Worm (Caenorhabditis elegans) whole organism, L4 larva: ENCODE data around the gene nuo-4.
A peak's percentile ranks its signal among the peaks of the same experiment; 100 is the strongest.

Experiments
- F26F4.8 ChIP-seq: fragments of 200-800 bp; sonication (Bioruptor generic); conservative IDR thresholded peaks from 2 replicates; pipeline ENCODE4 v1.3.6; 2022; ENCODE audit warnings: missing genetic modification characterization, missing compliant biosample characterization
- F37D6.2 ChIP-seq: sonication (generic microtip); optimal IDR thresholded peaks from 2 replicates; lab custom pipeline; 2016; ENCODE audit warnings: mild to moderate bottlenecking, missing genetic modification characterization, missing compliant biosample characterization
- T26A8.4 ChIP-seq: fragments of 200-800 bp; sonication (Bioruptor generic); IDR thresholded peaks from 2 replicates; pipeline ENCODE4 v1.3.6; 2022; ENCODE audit warnings: missing genetic modification characterization, missing compliant biosample characterization
- Y5F2A.4 ChIP-seq: fragments of 200-800 bp; sonication (Bioruptor generic); optimal IDR thresholded peaks from 2 replicates; lab custom pipeline; 2018; ENCODE audit warnings: mild to moderate bottlenecking, missing genetic modification characterization, missing compliant biosample characterization
- Y75B8A.6 ChIP-seq: fragments of 200-800 bp; sonication (Bioruptor generic); IDR thresholded peaks from 2 replicates; pipeline ENCODE4 v1.3.6; 2022; ENCODE audit warnings: missing genetic modification reagents, missing genetic modification characterization, missing compliant biosample characterization
- ceh-20 ChIP-seq: fragments of 200-800 bp; sonication (Bioruptor generic); IDR thresholded peaks from 2 replicates; pipeline ENCODE4 v1.3.6; 2022; ENCODE audit warnings: missing genetic modification reagents, missing genetic modification characterization, missing compliant biosample characterization
- daf-12 ChIP-seq: fragments of 150-350 bp; optimal IDR thresholded peaks from 2 replicates; lab custom pipeline; 2014; ENCODE audit warnings: missing biosample characterization, missing genetic modification reagents, missing genetic modification characterization
- daf-16 ChIP-seq, 3 experiments: sonication (generic microtip); optimal IDR thresholded peaks; 2 replicates each; lab custom pipeline; 2016 to 2017; ENCODE audit warnings: missing genetic modification characterization in 3 of 3, missing genetic modification reagents in 3 of 3, mild to moderate bottlenecking in 2 of 3, missing compliant biosample characterization in 2 of 3, missing biosample characterization in 1 of 3, moderate library complexity in 1 of 3
- dmd-6 ChIP-seq: fragments of 200-800 bp; sonication (Bioruptor generic); IDR thresholded peaks from 2 replicates; pipeline ENCODE4 v1.3.6; 2022; ENCODE audit warnings: missing genetic modification reagents, missing genetic modification characterization, missing compliant biosample characterization
- egl-43 ChIP-seq: fragments of 200-800 bp; sonication (Bioruptor generic); IDR thresholded peaks from 2 replicates; pipeline ENCODE4 v1.3.6; 2022; ENCODE audit warnings: missing genetic modification reagents, missing genetic modification characterization, missing compliant biosample characterization
- gei-8 ChIP-seq: fragments of 200-800 bp; sonication (Bioruptor generic); optimal IDR thresholded peaks from 2 replicates; lab custom pipeline; 2018; ENCODE audit warnings: mild to moderate bottlenecking, missing genetic modification characterization, missing compliant biosample characterization
- hlh-11 ChIP-seq: fragments of 200-800 bp; sonication (Bioruptor generic); optimal IDR thresholded peaks from 2 replicates; lab custom pipeline; 2018; ENCODE audit warnings: mild to moderate bottlenecking, missing genetic modification characterization, missing compliant biosample characterization
- jun-1 ChIP-seq: fragments of 150-350 bp; optimal IDR thresholded peaks from 2 replicates; lab custom pipeline; 2014; ENCODE audit warnings: missing biosample characterization, missing genetic modification reagents, missing genetic modification characterization
- lin-1 ChIP-seq: fragments of 200-800 bp; sonication (Bioruptor generic); IDR thresholded peaks from 2 replicates; pipeline ENCODE4 v1.3.6; 2022; ENCODE audit warnings: missing genetic modification reagents, missing genetic modification characterization, missing compliant biosample characterization
- lin-39 ChIP-seq: fragments of 150-350 bp; optimal IDR thresholded peaks from 2 replicates; lab custom pipeline; 2014; ENCODE audit warnings: missing biosample characterization, missing genetic modification reagents, missing genetic modification characterization
- nhr-11 ChIP-seq: fragments of 150-350 bp; optimal IDR thresholded peaks from 2 replicates; lab custom pipeline; 2014; ENCODE audit warnings: missing biosample characterization, missing genetic modification characterization
- nhr-111 ChIP-seq: fragments of 200-800 bp; sonication (Bioruptor generic); optimal IDR thresholded peaks from 2 replicates; lab custom pipeline; 2018; ENCODE audit warnings: mild to moderate bottlenecking, missing genetic modification characterization, missing compliant biosample characterization
- nhr-28 ChIP-seq: fragments of 150-350 bp; optimal IDR thresholded peaks from 2 replicates; lab custom pipeline; 2014; ENCODE audit warnings: missing biosample characterization, missing genetic modification characterization
- nhr-6 ChIP-seq: fragments of 150-350 bp; optimal IDR thresholded peaks from 2 replicates; lab custom pipeline; 2014; ENCODE audit warnings: missing biosample characterization, missing genetic modification characterization
- nhr-76 ChIP-seq: fragments of 150-350 bp; optimal IDR thresholded peaks from 2 replicates; lab custom pipeline; 2014; ENCODE audit warnings: missing biosample characterization, missing genetic modification characterization
- pqm-1 ChIP-seq: sonication (generic microtip); optimal IDR thresholded peaks from 2 replicates; lab custom pipeline; 2017; ENCODE audit warnings: missing biosample characterization, missing genetic modification characterization
- rbr-2 ChIP-seq: sonication (generic microtip); optimal IDR thresholded peaks from 2 replicates; lab custom pipeline; 2016; ENCODE audit warnings: missing genotype, missing genetic modification characterization, missing compliant biosample characterization
- tag-97 ChIP-seq: fragments of 200-800 bp; sonication (Bioruptor generic); IDR thresholded peaks from 2 replicates; pipeline ENCODE4 v1.3.6; 2022; ENCODE audit warnings: missing genetic modification characterization, missing compliant biosample characterization
- tra-1 ChIP-seq: fragments of 200-800 bp; sonication (Bioruptor generic); IDR thresholded peaks from 2 replicates; pipeline ENCODE4 v1.3.6; 2022; ENCODE audit warnings: missing genetic modification reagents, missing genetic modification characterization, missing compliant biosample characterization
- unc-62 ChIP-seq, 3 experiments: fragments of 150-350 bp in 1 of 3; sonication (generic microtip); optimal IDR thresholded peaks in 2 of 3; peaks in 1 of 3; 1 replicate in 1 of 3; 2 replicates in 2 of 3; lab custom pipeline; 2014 to 2017; ENCODE audit warnings: missing biosample characterization in 3 of 3, missing genetic modification characterization in 3 of 3, missing genetic modification reagents in 3 of 3, missing genotype in 1 of 3
- vab-7 ChIP-seq: fragments of 200-800 bp; sonication (Bioruptor generic); IDR thresholded peaks from 2 replicates; pipeline ENCODE4 v1.3.6; 2022; ENCODE audit warnings: missing genetic modification reagents, missing genetic modification characterization, missing compliant biosample characterization

Gene nuo-4

ce11 chrIII:7106854-7107253 is 51.8 kb downstream of the nuo-4 start (continued):
- TF ChIP-seq lin-39 (tag; lab: Kevin White, UChicago) (no peak), rbr-2 (tag; lab: Kevin White, UChicago) (no peak), F26F4.8 (GFP tag; lab: Robert Waterston, UW) (no peak), F37D6.2 (tag; lab: Kevin White, UChicago) (no peak), nhr-111 (GFP tag; lab: Kevin White, UChicago) (no peak), daf-12 (tag; lab: Kevin White, UChicago) (no peak), tra-1 (GFP tag; lab: Robert Waterston, UW) (no peak), tag-97 (GFP tag; lab: Robert Waterston, UW) (no peak), pqm-1 (tag; lab: Kevin White, UChicago) (peak; percentile 62), vab-7 (GFP tag; lab: Robert Waterston, UW) (no peak), Y5F2A.4 (GFP tag; lab: Kevin White, UChicago) (no peak), Y75B8A.6 (GFP tag; lab: Robert Waterston, UW) (no peak), T26A8.4 (GFP tag; lab: Robert Waterston, UW) (no peak), jun-1 (tag; lab: Kevin White, UChicago) (no peak), nhr-6 (no peak), nhr-28 (tag; lab: Kevin White, UChicago) (peak; percentile 14), nhr-11 (tag; lab: Kevin White, UChicago) (no peak), unc-62 (GFP tag; optimal IDR thresholded peaks at IDR 0.05 in 1 of 2; lab: Kevin White, UChicago) (no peak), unc-62 (tag; optimal IDR thresholded peaks at IDR 0.05; lab: Kevin White, UChicago) (no peak), hlh-11 (tag; lab: Kevin White, UChicago) (peak; percentile 57), dmd-6 (GFP tag; lab: Robert Waterston, UW) (peak; percentile 14; the same call in 1 of the 2 replicates), lin-1 (0 out of 2 replicates have a peak, but pooled peaks have one; percentile 21), nhr-76 (tag; lab: Kevin White, UChicago) (no peak), gei-8 (GFP tag; lab: Kevin White, UChicago) (no peak), daf-16 (GFP tag; optimal IDR thresholded peaks at IDR 0.05; lab: Kevin White, UChicago) (no peak), daf-16 (tag; optimal IDR thresholded peaks at IDR 0.05; lab: Kevin White, UChicago) (peak; percentile 85), egl-43 (GFP tag; lab: Robert Waterston, UW) (no peak), ceh-20 (GFP tag; lab: Robert Waterston, UW) (no peak)
